Fruit fly (Drosophila melanogaster): ENCODE data around the gene nSyb.

DNA sequence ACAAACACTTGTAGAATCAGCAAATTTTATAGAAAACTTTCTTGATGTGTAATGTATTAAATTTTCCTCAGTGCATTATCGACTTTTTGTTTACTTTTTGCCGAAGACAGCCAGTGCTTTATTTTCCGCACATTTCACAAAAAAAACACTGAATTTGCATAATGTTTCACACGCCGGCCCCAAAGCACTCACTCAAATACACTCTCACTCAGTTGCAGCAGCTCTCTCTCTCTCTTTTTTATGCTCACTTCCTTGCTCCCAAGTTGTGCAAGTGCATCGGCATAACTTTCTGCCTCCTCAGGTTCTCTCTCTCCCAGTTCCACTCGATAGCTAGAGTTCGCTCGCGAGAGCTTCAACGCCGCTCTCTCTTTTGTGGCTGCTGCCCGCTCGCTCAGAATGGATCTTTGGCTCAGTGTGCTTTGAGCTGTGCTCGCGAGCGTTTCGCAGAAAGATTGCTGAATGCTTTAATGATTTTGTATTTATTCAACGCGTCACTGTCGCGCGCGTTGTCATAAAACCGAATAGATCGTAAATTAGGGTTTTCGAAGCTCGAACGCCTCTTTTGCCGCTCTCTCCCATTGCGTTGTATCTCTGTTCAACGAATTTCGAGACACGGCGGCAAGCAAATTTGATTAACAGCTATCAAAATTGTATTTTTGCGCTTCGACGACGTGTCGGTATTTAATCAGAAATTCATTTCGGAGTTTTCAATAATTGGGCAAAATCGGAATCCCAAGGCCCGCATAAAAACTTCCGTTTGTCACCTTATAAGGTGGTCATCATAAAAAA, 51.1 kb downstream of the nSyb start:
- TF ChIP-seq h (optimal IDR thresholded peaks at IDR 0.05) (no peak), psq (optimal IDR thresholded peaks at IDR 0.05) (no peak), Sin3A (optimal IDR thresholded peaks at IDR 0.05) (no peak)

All from Kc167 (cell line).